Worm (Caenorhabditis elegans) whole organism, L3 larva: Measurements from ENCODE around the gene his-61.

Source experiments
- R02D3.7 ChIP-seq: fragments of 150-350 bp; optimal IDR thresholded peaks from 2 replicates; lab custom pipeline; 2014; ENCODE audit warnings: missing biosample characterization, missing genetic modification characterization
- aly-2 ChIP-seq: fragments of 150-350 bp; optimal IDR thresholded peaks from 2 replicates; lab custom pipeline; 2014; ENCODE audit warnings: missing biosample characterization, missing genetic modification characterization
- ceh-16 ChIP-seq: sonication (generic microtip); optimal IDR thresholded peaks from 2 replicates; lab custom pipeline; 2017; ENCODE audit warnings: missing biosample characterization, missing genetic modification characterization
- ceh-28 ChIP-seq: fragments of 150-350 bp; optimal IDR thresholded peaks from 2 replicates; lab custom pipeline; 2014; ENCODE audit warnings: missing biosample characterization, missing genetic modification reagents, missing genetic modification characterization
- daf-12 ChIP-seq: fragments of 150-350 bp; optimal IDR thresholded peaks from 2 replicates; lab custom pipeline; 2014; ENCODE audit warnings: missing biosample characterization, missing genetic modification reagents, missing genetic modification characterization
- egl-5 ChIP-seq: fragments of 150-350 bp; optimal IDR thresholded peaks from 2 replicates; lab custom pipeline; 2017; ENCODE audit warnings: missing biosample characterization, missing genetic modification reagents, missing genetic modification characterization, inconsistent platforms
- elt-1 ChIP-seq: fragments of 150-350 bp; optimal IDR thresholded peaks from 2 replicates; lab custom pipeline; 2014; ENCODE audit warnings: missing biosample characterization, missing genetic modification characterization
- elt-3 ChIP-seq, 3 experiments: fragments of 150-350 bp in 1 of 3; sonication (generic microtip) in 2 of 3; optimal IDR thresholded peaks; 2 replicates in 2 of 3; 4 replicates in 1 of 3; lab custom pipeline; 2014 to 2017; ENCODE audit warnings: missing biosample characterization in 3 of 3, missing genetic modification characterization in 3 of 3
- eor-1 ChIP-seq, 2 experiments: fragments of 150-350 bp; optimal IDR thresholded peaks; 2 replicates each; lab custom pipeline; 2014 to 2018; ENCODE audit warnings: missing biosample characterization in 2 of 2, missing genetic modification characterization in 2 of 2
- fkh-2 ChIP-seq: fragments of 150-350 bp; optimal IDR thresholded peaks from 2 replicates; lab custom pipeline; 2014; ENCODE audit warnings: missing biosample characterization, missing genetic modification reagents, missing genetic modification characterization
- fos-1 ChIP-seq: fragments of 150-350 bp; optimal IDR thresholded peaks from 2 replicates; lab custom pipeline; 2014; ENCODE audit warnings: missing biosample characterization, missing genetic modification characterization
- hmg-11 ChIP-seq: sonication (generic microtip); optimal IDR thresholded peaks from 2 replicates; lab custom pipeline; 2016; ENCODE audit warnings: missing genetic modification characterization, missing compliant biosample characterization
- jun-1 ChIP-seq: fragments of 150-350 bp; optimal IDR thresholded peaks from 2 replicates; lab custom pipeline; 2014; ENCODE audit warnings: missing biosample characterization, missing genetic modification reagents, missing genetic modification characterization
- lin-15B ChIP-seq: fragments of 150-350 bp; optimal IDR thresholded peaks from 2 replicates; lab custom pipeline; 2014; ENCODE audit warnings: missing biosample characterization, missing genetic modification characterization
- lin-39 ChIP-seq: fragments of 150-350 bp; optimal IDR thresholded peaks from 2 replicates; lab custom pipeline; 2018; ENCODE audit warnings: missing biosample characterization, missing genetic modification reagents, missing genetic modification characterization
- mdl-1 ChIP-seq: fragments of 150-350 bp; optimal IDR thresholded peaks from 2 replicates; lab custom pipeline; 2014; ENCODE audit warnings: missing biosample characterization, missing genetic modification characterization
- mml-1 ChIP-seq: fragments of 150-350 bp; sonication (generic microtip); optimal IDR thresholded peaks from 3 replicates; lab custom pipeline; 2014; ENCODE audit warnings: missing biosample characterization, missing genetic modification characterization
- nfya-1 ChIP-seq: sonication (generic microtip); optimal IDR thresholded peaks from 2 replicates; lab custom pipeline; 2017; ENCODE audit warnings: missing genetic modification characterization, mild to moderate bottlenecking, missing compliant biosample characterization, antibody characterized with exemption, moderate library complexity; ENCODE audit not compliant: insufficient read depth
- nhr-11 ChIP-seq: fragments of 150-350 bp; optimal IDR thresholded peaks from 2 replicates; lab custom pipeline; 2014; ENCODE audit warnings: missing biosample characterization, missing genetic modification characterization
- nhr-23 ChIP-seq: fragments of 150-350 bp; optimal IDR thresholded peaks from 2 replicates; lab custom pipeline; 2014; ENCODE audit warnings: missing biosample characterization, missing genetic modification reagents, missing genetic modification characterization
- nhr-237 ChIP-seq: fragments of 150-350 bp; optimal IDR thresholded peaks from 2 replicates; lab custom pipeline; 2014; ENCODE audit warnings: missing biosample characterization, missing genetic modification characterization
- nhr-25 ChIP-seq: sonication (generic microtip); optimal IDR thresholded peaks from 2 replicates; lab custom pipeline; 2017; ENCODE audit warnings: missing biosample characterization, missing genetic modification characterization
- nhr-43 ChIP-seq: sonication (generic microtip); optimal IDR thresholded peaks from 2 replicates; lab custom pipeline; 2016; ENCODE audit warnings: mild to moderate bottlenecking, missing genetic modification characterization, missing compliant biosample characterization; ENCODE audit not compliant: poor library complexity, severe bottlenecking
- nhr-67 ChIP-seq: fragments of 150-350 bp; optimal IDR thresholded peaks from 2 replicates; lab custom pipeline; 2014; ENCODE audit warnings: missing biosample characterization, missing genetic modification characterization
- nhr-76 ChIP-seq: fragments of 150-350 bp; sonication (generic microtip); optimal IDR thresholded peaks from 5 replicates; lab custom pipeline; 2014; ENCODE audit warnings: missing biosample characterization, missing genetic modification characterization
- pha-4 ChIP-seq: fragments of 150-350 bp; optimal IDR thresholded peaks from 2 replicates; lab custom pipeline; 2014; ENCODE audit warnings: missing biosample characterization, missing genetic modification reagents, missing genetic modification characterization
- pqm-1 ChIP-seq: fragments of 150-350 bp; optimal IDR thresholded peaks from 2 replicates; lab custom pipeline; 2017; ENCODE audit warnings: missing biosample characterization, missing genetic modification characterization, inconsistent platforms
- skn-1 ChIP-seq: fragments of 150-350 bp; optimal IDR thresholded peaks from 2 replicates; lab custom pipeline; 2014; ENCODE audit warnings: missing biosample characterization, missing genetic modification characterization
- unc-39 ChIP-seq: sonication (generic microtip); optimal IDR thresholded peaks from 4 replicates; lab custom pipeline; 2017; ENCODE audit warnings: missing biosample characterization, missing genetic modification characterization
- unc-62 ChIP-seq: fragments of 150-350 bp; sonication (generic microtip); optimal IDR thresholded peaks from 4 replicates; lab custom pipeline; 2014; ENCODE audit warnings: missing biosample characterization, missing genetic modification reagents, missing genetic modification characterization
- ztf-11 ChIP-seq: fragments of 150-350 bp; optimal IDR thresholded peaks from 2 replicates; lab custom pipeline; 2014; ENCODE audit warnings: missing biosample characterization, missing genetic modification characterization
- ztf-4 ChIP-seq: fragments of 150-350 bp; optimal IDR thresholded peaks from 2 replicates; lab custom pipeline; 2014; ENCODE audit warnings: missing biosample characterization, missing genetic modification characterization

Gene his-61

ce11 chrIV:7460225-7460624 lies 25.8 kb downstream of the his-61 start, which contains the start of gene F13B6.2:
F13B6.2 (minus strand) TSS chrIV:7460325.
- TF ChIP-seq fkh-2 (tag; lab: Kevin White, UChicago): no peak
- TF ChIP-seq unc-39 (tag; lab: Kevin White, UChicago): no peak
- no peak for TF ChIP-seq nhr-23 (tag; lab: Kevin White, UChicago)
- no peak for TF ChIP-seq pqm-1
- TF ChIP-seq skn-1 (tag; lab: Kevin White, UChicago): no peak
- no peak for TF ChIP-seq nfya-1 (tag; lab: Kevin White, UChicago)
- no peak for TF ChIP-seq nhr-11 (tag; lab: Kevin White, UChicago)
- no peak for TF ChIP-seq mdl-1 (tag; lab: Kevin White, UChicago)
- TF ChIP-seq mml-1: no peak
- TF ChIP-seq nhr-237 (tag; lab: Kevin White, UChicago): no peak
- TF ChIP-seq jun-1 (tag; lab: Kevin White, UChicago): no peak
- no peak for TF ChIP-seq elt-3 (tag; optimal IDR thresholded peaks at IDR 0.05; lab: Kevin White, UChicago)
- no peak for TF ChIP-seq daf-12 (tag; lab: Kevin White, UChicago)
- TF ChIP-seq lin-15B (tag; lab: Kevin White, UChicago): no peak
- TF ChIP-seq, all 47 proteins: peak for 0

- no peak for TF ChIP-seq nhr-25 (tag; lab: Kevin White, UChicago)
- TF ChIP-seq aly-2: no peak
- TF ChIP-seq ceh-16: no peak
- TF ChIP-seq egl-5: no peak
- no peak for TF ChIP-seq ztf-4
- no peak for TF ChIP-seq elt-1 (tag; lab: Kevin White, UChicago)
- TF ChIP-seq jun-1 (tag; lab: Kevin White, UChicago): no peak
- no peak for TF ChIP-seq mdl-1 (tag; lab: Kevin White, UChicago)
- TF ChIP-seq hmg-11 (tag; lab: Kevin White, UChicago): no peak
- TF ChIP-seq skn-1 (tag; lab: Kevin White, UChicago): no peak
- no peak for TF ChIP-seq elt-3 (tag; optimal IDR thresholded peaks at IDR 0.05; lab: Kevin White, UChicago)
- no peak for TF ChIP-seq R02D3.7 (tag; lab: Kevin White, UChicago)
Measured at ce11 chrIV:7456225-7456624, 29.8 kb downstream of the his-61 start, which contains the start of gene F13B6.1. F13B6.1 (plus strand) TSS chrIV:7456525.

- TF ChIP-seq fos-1 (tag; lab: Kevin White, UChicago): no peak
- TF ChIP-seq nhr-25 (tag; lab: Kevin White, UChicago): peak; percentile 36
Measured at ce11 chrIV:7454890-7455289, 31.1 kb downstream of the his-61 start.

- peak; percentile 20 for TF ChIP-seq lin-39 (tag; lab: Kevin White, UChicago)
- no peak for TF ChIP-seq unc-39 (tag; lab: Kevin White, UChicago)
Measured at ce11 chrIV:7453661-7454159, 32.3 kb downstream of the his-61 start.

- TF ChIP-seq ztf-11 (tag; lab: Kevin White, UChicago) (no peak), nhr-43 (tag; lab: Kevin White, UChicago) (no peak), ceh-28 (tag; lab: Kevin White, UChicago) (no peak), unc-62 (GFP tag; lab: Kevin White, UChicago) (no peak), mdl-1 (tag; lab: Kevin White, UChicago) (no peak), ztf-4 (no peak), nhr-67 (no peak), nhr-25 (tag; lab: Kevin White, UChicago) (no peak), nhr-76 (tag; lab: Kevin White, UChicago) (no peak), eor-1 (tag; optimal IDR thresholded peaks at IDR 0.05; lab: Kevin White, UChicago) (no peak), nfya-1 (tag; lab: Kevin White, UChicago) (no peak), hmg-11 (tag; lab: Kevin White, UChicago) (no peak), lin-15B (tag; lab: Kevin White, UChicago) (no peak), pha-4 (tag; lab: Kevin White, UChicago) (no peak)
Measured at ce11 chrIV:7451345-7451744, 34.7 kb downstream of the his-61 start, which contains the start of gene tes-1. tes-1 (minus strand) TSS chrIV:7451445.
